Worm (Caenorhabditis elegans) whole organism, early embryonic: ENCODE measurements around the gene mrps-22.

ENCODE experiments used
- B0310.2 ChIP-seq: sonication (generic microtip); optimal IDR thresholded peaks from 2 replicates; lab custom pipeline; 2016; ENCODE audit warnings: mild to moderate bottlenecking, missing genetic modification characterization, missing compliant biosample characterization
- F13C5.2 ChIP-seq: sonication (generic microtip); optimal IDR thresholded peaks from 2 replicates; lab custom pipeline; 2017; ENCODE audit warnings: mild to moderate bottlenecking, missing genetic modification characterization, inconsistent platforms, missing compliant biosample characterization
- aly-1 ChIP-seq: sonication (generic microtip); optimal IDR thresholded peaks from 2 replicates; lab custom pipeline; 2016; ENCODE audit warnings: missing genetic modification characterization, missing compliant biosample characterization
- ama-1 ChIP-seq: fragments of 150-350 bp; optimal IDR thresholded peaks from 2 replicates; lab custom pipeline; 2014
- ceh-13 ChIP-seq: fragments of 200-800 bp; sonication (Bioruptor generic); optimal IDR thresholded peaks from 2 replicates; lab custom pipeline; 2018; ENCODE audit warnings: mild to moderate bottlenecking, missing genetic modification characterization, missing compliant biosample characterization
- ceh-36 ChIP-seq: sonication (generic microtip); optimal IDR thresholded peaks from 2 replicates; lab custom pipeline; 2016; ENCODE audit warnings: missing genetic modification characterization, inconsistent platforms, missing compliant biosample characterization
- ets-7 ChIP-seq: sonication (generic microtip); optimal IDR thresholded peaks from 2 replicates; lab custom pipeline; 2016; ENCODE audit warnings: missing genotype, missing genetic modification characterization, missing compliant biosample characterization
- flt-1 ChIP-seq: fragments of 200-800 bp; sonication (Bioruptor generic); IDR thresholded peaks from 2 replicates; pipeline ENCODE4 v1.3.6; 2022; ENCODE audit warnings: missing genetic modification characterization, missing compliant biosample characterization
- hmbx-1 ChIP-seq: sonication (generic microtip); optimal IDR thresholded peaks from 2 replicates; lab custom pipeline; 2016; ENCODE audit warnings: mild to moderate bottlenecking, missing genetic modification characterization, missing compliant biosample characterization
- hmg-4 ChIP-seq: fragments of 200-800 bp; sonication (Bioruptor generic); optimal IDR thresholded peaks from 2 replicates; lab custom pipeline; 2018; ENCODE audit warnings: mild to moderate bottlenecking, missing genetic modification characterization, missing compliant biosample characterization
- hnd-1 ChIP-seq: sonication (generic microtip); optimal IDR thresholded peaks from 2 replicates; lab custom pipeline; 2016; ENCODE audit warnings: missing genetic modification characterization, missing compliant biosample characterization
- pes-1 ChIP-seq: fragments of 200-800 bp; sonication (Bioruptor generic); IDR thresholded peaks from 2 replicates; pipeline ENCODE4 v1.3.6; 2022; ENCODE audit warnings: missing genetic modification reagents, missing genetic modification characterization, missing compliant biosample characterization
- scrt-1 ChIP-seq: fragments of 200-800 bp; sonication (Bioruptor generic); IDR thresholded peaks from 2 replicates; pipeline ENCODE4 v1.3.6; 2022; ENCODE audit warnings: missing genetic modification characterization, missing compliant biosample characterization
- sea-1 ChIP-seq: fragments of 200-800 bp; sonication (Bioruptor generic); conservative IDR thresholded peaks from 2 replicates; pipeline ENCODE4 v1.3.6; 2022; ENCODE audit warnings: missing genetic modification characterization, missing compliant biosample characterization
- tbx-11 ChIP-seq: fragments of 200-800 bp; sonication (Bioruptor generic); IDR thresholded peaks from 2 replicates; pipeline ENCODE4 v1.3.6; 2022; ENCODE audit warnings: missing genetic modification characterization, missing compliant biosample characterization
- tbx-37 ChIP-seq: fragments of 200-800 bp; sonication (Bioruptor generic); conservative IDR thresholded peaks from 2 replicates; pipeline ENCODE4 v1.3.6; 2022; ENCODE audit warnings: missing genetic modification reagents, missing genetic modification characterization, missing compliant biosample characterization
- tra-4 ChIP-seq: sonication (generic microtip); optimal IDR thresholded peaks from 2 replicates; lab custom pipeline; 2017; ENCODE audit warnings: missing genetic modification characterization, missing compliant biosample characterization

Gene mrps-22

DNA sequence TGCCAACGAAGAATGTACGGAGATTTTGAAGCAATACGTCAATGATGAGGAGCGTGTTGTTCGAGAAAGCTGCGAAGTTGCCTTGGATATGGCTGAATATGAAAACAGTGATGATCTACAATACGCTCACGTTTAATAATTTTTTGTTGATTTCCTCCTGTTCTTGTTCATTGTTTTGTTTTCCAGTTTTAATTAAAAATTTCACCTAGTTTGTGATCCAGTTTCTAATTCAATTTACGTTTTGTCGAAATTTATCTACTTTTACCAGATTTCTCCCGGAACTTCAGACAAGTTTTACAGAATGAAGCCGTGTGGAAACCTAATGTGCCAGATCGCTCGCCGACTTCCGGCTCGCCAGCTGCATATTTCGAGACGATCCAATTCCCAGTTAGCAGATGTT is 1.6 kb upstream of the mrps-22 start, which contains the start of gene dap-3:
TSS of gene dap-3 (plus strand) at position 301 of the 400 bp plus-strand sequence.
- TF ChIP-seq tbx-37 (GFP tag; lab: Robert Waterston, UW): no peak
- no peak for TF ChIP-seq aly-1 (tag; lab: Kevin White, UChicago)
- TF ChIP-seq ama-1 (lab: Kevin White, UChicago): no peak
- no peak for TF ChIP-seq scrt-1
- TF ChIP-seq hmg-4 (GFP tag; lab: Kevin White, UChicago): no peak
- TF ChIP-seq flt-1 (GFP tag; lab: Robert Waterston, UW): no peak
- no peak for TF ChIP-seq pes-1 (GFP tag; lab: Robert Waterston, UW)
- no peak for TF ChIP-seq tra-4 (tag; lab: Kevin White, UChicago)

ce11 chrII:10584036-10584435 is 1.6 kb downstream of the mrps-22 start, which contains the start of gene algn-9:
TSS of gene algn-9 (plus strand) at chrII:10584336.
- TF ChIP-seq tra-4 (tag; lab: Kevin White, UChicago) (no peak), hmbx-1 (no peak), hmg-4 (GFP tag; lab: Kevin White, UChicago) (no peak), scrt-1 (no peak), ceh-36 (no peak), B0310.2 (tag; lab: Kevin White, UChicago) (no peak), tbx-37 (GFP tag; lab: Robert Waterston, UW) (no peak), F13C5.2 (no peak), sea-1 (GFP tag; lab: Robert Waterston, UW) (no peak), ceh-13 (GFP tag; lab: Kevin White, UChicago) (no peak), aly-1 (tag; lab: Kevin White, UChicago) (no peak), hnd-1 (tag; lab: Kevin White, UChicago) (no peak), flt-1 (GFP tag; lab: Robert Waterston, UW) (no peak)

ce11 chrII:10587742-10588141 is 5.3 kb downstream of the mrps-22 start, which contains the start of gene crn-3:
TSS of gene crn-3 (plus strand) at chrII:10588042.
- TF ChIP-seq B0310.2 (tag; lab: Kevin White, UChicago): no peak
- no peak for TF ChIP-seq scrt-1
- TF ChIP-seq aly-1 (tag; lab: Kevin White, UChicago): no peak
- no peak for TF ChIP-seq ets-7 (tag; lab: Kevin White, UChicago)
- TF ChIP-seq F13C5.2: no peak
- no peak for TF ChIP-seq ama-1 (lab: Kevin White, UChicago)
- no peak for TF ChIP-seq hmbx-1
- TF ChIP-seq sea-1 (GFP tag; lab: Robert Waterston, UW): no peak
- no peak for TF ChIP-seq hnd-1 (tag; lab: Kevin White, UChicago)
- no peak for TF ChIP-seq hmg-4 (GFP tag; lab: Kevin White, UChicago)
- no peak for TF ChIP-seq tbx-37 (GFP tag; lab: Robert Waterston, UW)
- TF ChIP-seq ceh-13 (GFP tag; lab: Kevin White, UChicago): no peak
- TF ChIP-seq flt-1 (GFP tag; lab: Robert Waterston, UW): no peak

DNA sequence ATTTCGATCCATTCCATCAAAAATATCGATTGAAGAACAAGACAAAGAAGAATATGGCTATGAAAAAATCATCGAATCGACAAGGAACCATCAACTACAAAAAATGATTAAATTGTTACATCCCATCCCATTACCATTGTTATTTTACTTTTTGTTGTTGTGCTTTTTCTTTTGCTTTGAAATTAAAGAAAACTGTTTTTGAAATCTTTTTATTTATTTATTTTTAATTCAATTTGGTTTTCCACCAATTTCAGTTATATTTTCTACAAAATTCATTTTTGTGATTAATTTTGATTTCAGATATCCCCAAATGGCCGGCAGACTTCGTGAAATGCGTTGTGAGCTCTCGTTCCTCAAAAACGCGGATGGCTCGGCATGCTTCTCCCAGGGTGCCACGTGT is 10.0 kb downstream of the mrps-22 start, which contains the start of gene crn-5:
TSS of gene crn-5 (plus strand) at position 301 of the 400 bp plus-strand sequence.
- TF ChIP-seq ceh-13 (GFP tag; lab: Kevin White, UChicago) (no peak), pes-1 (GFP tag; lab: Robert Waterston, UW) (no peak), tbx-11 (GFP tag; lab: Robert Waterston, UW) (no peak), ama-1 (lab: Kevin White, UChicago) (no peak), hmg-4 (GFP tag; lab: Kevin White, UChicago) (no peak), scrt-1 (no peak), ets-7 (tag; lab: Kevin White, UChicago) (no peak)

- TF ChIP-seq sea-1 (GFP tag; lab: Robert Waterston, UW): no peak
- TF ChIP-seq tbx-11 (GFP tag; lab: Robert Waterston, UW): no peak
- TF ChIP-seq ceh-36: no peak
- TF ChIP-seq hmg-4 (GFP tag; lab: Kevin White, UChicago): no peak
- no peak for TF ChIP-seq F13C5.2
- no peak for TF ChIP-seq tra-4 (tag; lab: Kevin White, UChicago)
- no peak for TF ChIP-seq ceh-13 (GFP tag; lab: Kevin White, UChicago)
- no peak for TF ChIP-seq aly-1 (tag; lab: Kevin White, UChicago)
- TF ChIP-seq pes-1 (GFP tag; lab: Robert Waterston, UW): no peak
- TF ChIP-seq scrt-1: no peak
- no peak for TF ChIP-seq B0310.2 (tag; lab: Kevin White, UChicago)
Observed at ce11 chrII:10594312-10594711, 11.9 kb downstream of the mrps-22 start.

ce11 chrII:10594758-10595157 is 12.3 kb downstream of the mrps-22 start, which contains the start of gene C14A4.6:
TSS of gene C14A4.6 (minus strand) at chrII:10594776.
- TF ChIP-seq hmg-4 (GFP tag; lab: Kevin White, UChicago): no peak
- TF ChIP-seq ama-1 (lab: Kevin White, UChicago): no peak
- TF ChIP-seq flt-1 (GFP tag; lab: Robert Waterston, UW): no peak
- no peak for TF ChIP-seq tbx-11 (GFP tag; lab: Robert Waterston, UW)
- TF ChIP-seq scrt-1: no peak
- TF ChIP-seq hmbx-1: no peak
- TF ChIP-seq hnd-1 (tag; lab: Kevin White, UChicago): no peak
- no peak for TF ChIP-seq aly-1 (tag; lab: Kevin White, UChicago)
- TF ChIP-seq ets-7 (tag; lab: Kevin White, UChicago): no peak
- no peak for TF ChIP-seq sea-1 (GFP tag; lab: Robert Waterston, UW)
- no peak for TF ChIP-seq tbx-37 (GFP tag; lab: Robert Waterston, UW)
- TF ChIP-seq pes-1 (GFP tag; lab: Robert Waterston, UW): no peak
- no peak for TF ChIP-seq tra-4 (tag; lab: Kevin White, UChicago)
- TF ChIP-seq ceh-13 (GFP tag; lab: Kevin White, UChicago): no peak
- no peak for TF ChIP-seq B0310.2 (tag; lab: Kevin White, UChicago)

- TF ChIP-seq F13C5.2 (no peak), hmbx-1 (no peak), ceh-36 (no peak), flt-1 (GFP tag; lab: Robert Waterston, UW) (no peak), tbx-37 (GFP tag; lab: Robert Waterston, UW) (no peak), tra-4 (tag; lab: Kevin White, UChicago) (no peak), ceh-13 (GFP tag; lab: Kevin White, UChicago) (no peak), sea-1 (GFP tag; lab: Robert Waterston, UW) (no peak), ets-7 (tag; lab: Kevin White, UChicago) (no peak), tbx-11 (GFP tag; lab: Robert Waterston, UW) (no peak), hmg-4 (GFP tag; lab: Kevin White, UChicago) (no peak), hnd-1 (tag; lab: Kevin White, UChicago) (no peak), pes-1 (GFP tag; lab: Robert Waterston, UW) (no peak), aly-1 (tag; lab: Kevin White, UChicago) (no peak)
Observed at ce11 chrII:10596462-10596861, 14.0 kb downstream of the mrps-22 start, which contains the start of gene C14A4.7. TSS of gene C14A4.7 (minus strand) at chrII:10596562.
